Fruit fly (Drosophila melanogaster) whole organism, embryonic: ENCODE results near the gene lectin-21Ca.

Experiments
- Atf6 ChIP-seq: fragments of 200-800 bp; sonication (Bioruptor generic); IDR thresholded peaks from 2 replicates; pipeline ENCODE4 v1.3.6; 2022; ENCODE audit warnings: missing biosample characterization, missing genetic modification characterization
- Bgb ChIP-seq: fragments of 200-800 bp; sonication (Bioruptor generic); IDR thresholded peaks from 2 replicates; pipeline ENCODE4 v1.3.6; 2022; ENCODE audit warnings: missing biosample characterization, missing genetic modification characterization; ENCODE audit not compliant: partially characterized antibody
- Blimp-1 ChIP-seq: fragments of 200-800 bp; sonication (Bioruptor generic); optimal IDR thresholded peaks from 3 replicates; lab custom pipeline; 2018; ENCODE audit warnings: missing biosample characterization, missing genetic modification characterization, mild to moderate bottlenecking, moderate library complexity, missing genetic modification reagents
- CG10565 ChIP-seq: fragments of 200-800 bp; sonication (Bioruptor generic); optimal IDR thresholded peaks from 3 replicates; lab custom pipeline; 2016; ENCODE audit warnings: missing biosample characterization, mild to moderate bottlenecking, missing genetic modification characterization
- CG11504 ChIP-seq: fragments of 200-800 bp; sonication (Bioruptor generic); optimal IDR thresholded peaks from 3 replicates; lab custom pipeline; 2019; ENCODE audit warnings: missing biosample characterization, mild to moderate bottlenecking, missing genetic modification characterization, moderate library complexity
- CG11723 ChIP-seq: fragments of 200-800 bp; sonication (Bioruptor generic); optimal IDR thresholded peaks from 2 replicates; lab custom pipeline; 2017; ENCODE audit warnings: missing biosample characterization, mild to moderate bottlenecking, missing genetic modification characterization
- CG12299 ChIP-seq: fragments of 200-800 bp; sonication (Bioruptor generic); optimal IDR thresholded peaks from 2 replicates; lab custom pipeline; 2018; ENCODE audit warnings: missing biosample characterization, mild to moderate bottlenecking, missing genetic modification characterization
- CG1233 ChIP-seq: fragments of 200-800 bp; sonication (Bioruptor generic); optimal IDR thresholded peaks from 4 replicates; lab custom pipeline; 2018; ENCODE audit warnings: missing biosample characterization, mild to moderate bottlenecking, missing genetic modification characterization
- CG12391 ChIP-seq: fragments of 200-800 bp; sonication (Bioruptor generic); optimal IDR thresholded peaks from 3 replicates; lab custom pipeline; 2018; ENCODE audit warnings: missing biosample characterization, mild to moderate bottlenecking, missing genetic modification characterization, moderate library complexity
- CG13296 ChIP-seq: fragments of 200-800 bp; sonication (Bioruptor generic); optimal IDR thresholded peaks from 3 replicates; lab custom pipeline; 2018; ENCODE audit warnings: missing biosample characterization, mild to moderate bottlenecking, missing genetic modification characterization
- CG13424 ChIP-seq: fragments of 200-800 bp; sonication (Bioruptor generic); optimal IDR thresholded peaks from 2 replicates; lab custom pipeline; 2019; ENCODE audit warnings: missing biosample characterization, mild to moderate bottlenecking, missing genetic modification characterization, moderate library complexity
- CG14667 ChIP-seq: fragments of 200-800 bp; sonication (Bioruptor generic); IDR thresholded peaks from 2 replicates; pipeline ENCODE4 v1.3.6; 2022; ENCODE audit warnings: missing biosample characterization, missing genetic modification characterization
- CG15479 ChIP-seq: fragments of 200-800 bp; sonication (Bioruptor generic); optimal IDR thresholded peaks from 3 replicates; lab custom pipeline; 2019; ENCODE audit warnings: missing biosample characterization, mild to moderate bottlenecking, missing genetic modification characterization, moderate library complexity
- CG1603 ChIP-seq: fragments of 200-800 bp; sonication (Bioruptor generic); optimal IDR thresholded peaks from 2 replicates; lab custom pipeline; 2019; ENCODE audit warnings: missing biosample characterization, mild to moderate bottlenecking, missing genetic modification characterization, moderate library complexity
- CG1792 ChIP-seq: fragments of 200-800 bp; sonication (Bioruptor generic); optimal IDR thresholded peaks from 2 replicates; lab custom pipeline; 2016; ENCODE audit warnings: missing biosample characterization, missing genetic modification characterization
- CG18619 ChIP-seq: fragments of 200-800 bp; sonication (Bioruptor generic); optimal IDR thresholded peaks from 3 replicates; lab custom pipeline; 2017; ENCODE audit warnings: missing biosample characterization, mild to moderate bottlenecking, missing genetic modification characterization
- CG30020 ChIP-seq: fragments of 200-800 bp; optimal IDR thresholded peaks from 2 replicates; lab custom pipeline; 2019; ENCODE audit warnings: missing biosample characterization, mild to moderate bottlenecking, missing genetic modification characterization, moderate library complexity
- CG30403 ChIP-seq: fragments of 200-800 bp; sonication (Bioruptor generic); optimal IDR thresholded peaks from 3 replicates; lab custom pipeline; 2016; ENCODE audit warnings: missing biosample characterization, missing genetic modification characterization
- CG32767 ChIP-seq: fragments of 200-800 bp; sonication (Bioruptor generic); IDR thresholded peaks from 2 replicates; pipeline ENCODE4 v1.3.6; 2022; ENCODE audit warnings: missing biosample characterization, missing genetic modification characterization
- CG4404 ChIP-seq: fragments of 200-800 bp; sonication (Bioruptor generic); IDR thresholded peaks from 2 replicates; pipeline ENCODE4 v1.3.6; 2022; ENCODE audit warnings: missing biosample characterization, missing genetic modification characterization
- CG5953 ChIP-seq: fragments of 200-800 bp; sonication (Bioruptor generic); IDR thresholded peaks from 2 replicates; pipeline ENCODE4 v1.3.6; 2022; ENCODE audit warnings: missing biosample characterization, missing genetic modification characterization
- CG7372 ChIP-seq: fragments of 200-800 bp; sonication (Bioruptor generic); IDR thresholded peaks from 2 replicates; pipeline ENCODE4 v1.3.6; 2022; ENCODE audit warnings: missing biosample characterization, missing genetic modification characterization
- CG8290 ChIP-seq, 3 experiments: fragments of 200-800 bp; sonication (Bioruptor generic); optimal IDR thresholded peaks; 2 replicates each; lab custom pipeline; 2016 to 2019; ENCODE audit warnings: missing biosample characterization in 3 of 3, missing genetic modification characterization in 3 of 3, mild to moderate bottlenecking in 2 of 3, moderate library complexity in 1 of 3
- Chrac-16 ChIP-seq: fragments of 200-800 bp; sonication (Bioruptor generic); optimal IDR thresholded peaks from 3 replicates; lab custom pipeline; 2016; ENCODE audit warnings: missing biosample characterization, missing genetic modification characterization
- Dref ChIP-seq: fragments of 200-800 bp; sonication (Bioruptor generic); IDR thresholded peaks from 2 replicates; pipeline ENCODE4 v1.3.6; 2022; ENCODE audit warnings: missing biosample characterization, missing genetic modification characterization
- Eip74EF ChIP-seq, 2 experiments: fragments of 200-800 bp in 1 of 2; fragments of >200 bp in 1 of 2; sonication (Bioruptor generic) in 1 of 2; optimal IDR thresholded peaks; 2 replicates each; lab custom pipeline; 2017 to 2019; ENCODE audit warnings: missing biosample characterization in 2 of 2, missing genetic modification characterization in 2 of 2, mild to moderate bottlenecking in 1 of 2, moderate library complexity in 1 of 2
- Hand ChIP-seq: fragments of 200-800 bp; sonication (Bioruptor generic); optimal IDR thresholded peaks from 2 replicates; lab custom pipeline; 2017; ENCODE audit warnings: mild to moderate bottlenecking, missing biosample characterization, missing genetic modification reagents, missing genetic modification characterization
- Kr ChIP-seq: fragments of 200-800 bp; sonication (Bioruptor generic); optimal IDR thresholded peaks from 2 replicates; lab custom pipeline; 2017; ENCODE audit warnings: missing biosample characterization, mild to moderate bottlenecking, missing genetic modification characterization
- Med ChIP-seq: fragments of 200-800 bp; sonication (Bioruptor generic); peaks from one replicate; lab custom pipeline; 2016; ENCODE audit warnings: missing biosample characterization, missing genetic modification characterization, mild to moderate bottlenecking, inconsistent platforms, moderate library complexity
- Myb ChIP-seq: fragments of 200-800 bp; sonication (Bioruptor generic); optimal IDR thresholded peaks from 2 replicates; lab custom pipeline; 2016; ENCODE audit warnings: missing biosample characterization, missing genetic modification characterization
- Sry-δ ChIP-seq: fragments of 200-800 bp; sonication (Bioruptor generic); optimal IDR thresholded peaks from 2 replicates; lab custom pipeline; 2016; ENCODE audit warnings: missing biosample characterization, missing genetic modification characterization
- ac ChIP-seq: fragments of 200-800 bp; sonication (Bioruptor generic); optimal IDR thresholded peaks from 3 replicates; lab custom pipeline; 2017; ENCODE audit warnings: missing biosample characterization, mild to moderate bottlenecking, missing genetic modification characterization
- ase ChIP-seq: fragments of 200-800 bp; sonication (Bioruptor generic); IDR thresholded peaks from 3 replicates; pipeline ENCODE4 v1.3.6; 2022; ENCODE audit warnings: missing biosample characterization, missing genetic modification characterization
- crol ChIP-seq: fragments of 200-800 bp; sonication (Bioruptor generic); IDR thresholded peaks from 2 replicates; pipeline ENCODE4 v1.3.6; 2022; ENCODE audit warnings: missing biosample characterization, missing genetic modification characterization
- cwo ChIP-seq: fragments of 200-800 bp; sonication (Bioruptor generic); optimal IDR thresholded peaks from 3 replicates; lab custom pipeline; 2017; ENCODE audit warnings: missing biosample characterization, missing genetic modification characterization, mild to moderate bottlenecking, moderate library complexity, missing genetic modification reagents
- eyg ChIP-seq: fragments of 200-800 bp; sonication (Bioruptor generic); optimal IDR thresholded peaks from 3 replicates; lab custom pipeline; 2016; ENCODE audit warnings: missing biosample characterization, missing genetic modification characterization
- ftz-f1 ChIP-seq: fragments of 200-800 bp; sonication (Bioruptor generic); optimal IDR thresholded peaks from 2 replicates; lab custom pipeline; 2016; ENCODE audit warnings: missing biosample characterization, missing genetic modification characterization
- grn ChIP-seq: fragments of 200-800 bp; sonication (Bioruptor generic); optimal IDR thresholded peaks from 3 replicates; lab custom pipeline; 2017; ENCODE audit warnings: missing biosample characterization, missing genetic modification characterization
- hkb ChIP-seq, 2 experiments: fragments of 200-800 bp in 1 of 2; fragments of >200 bp in 1 of 2; sonication (Bioruptor generic) in 1 of 2; IDR thresholded peaks in 1 of 2; optimal IDR thresholded peaks in 1 of 2; 2 replicates each; pipeline versions ENCODE4 v1.3.6 to Lab custom; 2017 to 2022; ENCODE audit warnings: missing biosample characterization in 1 of 2, missing genetic modification characterization in 1 of 2
- insv ChIP-seq, 2 experiments: fragments of 200-800 bp; sonication (Bioruptor generic); optimal IDR thresholded peaks; 3 replicates each; lab custom pipeline; 2016 to 2018; ENCODE audit warnings: missing biosample characterization in 2 of 2, missing genetic modification characterization in 2 of 2
- oc ChIP-seq: fragments of 200-800 bp; sonication (Bioruptor generic); optimal IDR thresholded peaks from 2 replicates; lab custom pipeline; 2018; ENCODE audit warnings: missing biosample characterization, mild to moderate bottlenecking, missing genetic modification characterization, moderate library complexity
- pfk ChIP-seq: fragments of 200-800 bp; sonication (Bioruptor generic); optimal IDR thresholded peaks from 2 replicates; lab custom pipeline; 2018; ENCODE audit warnings: missing biosample characterization, mild to moderate bottlenecking, missing genetic modification characterization, moderate library complexity
- repo ChIP-seq: fragments of 200-800 bp; sonication (Bioruptor generic); optimal IDR thresholded peaks from 2 replicates; lab custom pipeline; 2016; ENCODE audit warnings: missing biosample characterization, missing genetic modification characterization
- sd ChIP-seq: fragments of 200-800 bp; sonication (Bioruptor generic); optimal IDR thresholded peaks from 3 replicates; lab custom pipeline; 2018; ENCODE audit warnings: missing biosample characterization, mild to moderate bottlenecking, missing genetic modification characterization, moderate library complexity
- stwl ChIP-seq: fragments of 200-800 bp; sonication (Bioruptor generic); optimal IDR thresholded peaks from 3 replicates; lab custom pipeline; 2018; ENCODE audit warnings: missing biosample characterization, mild to moderate bottlenecking, missing genetic modification characterization, moderate library complexity
- trh ChIP-seq: fragments of 200-800 bp; sonication (Bioruptor generic); optimal IDR thresholded peaks from 2 replicates; lab custom pipeline; 2016; ENCODE audit warnings: missing biosample characterization, missing genetic modification characterization
- tup ChIP-seq: fragments of 200-800 bp; sonication (Bioruptor generic); optimal IDR thresholded peaks from 2 replicates; lab custom pipeline; 2016; ENCODE audit warnings: missing biosample characterization, mild to moderate bottlenecking, missing genetic modification characterization, moderate library complexity
- tx ChIP-seq: fragments of 200-800 bp; sonication (Bioruptor generic); optimal IDR thresholded peaks from 2 replicates; lab custom pipeline; 2016; ENCODE audit warnings: missing biosample characterization, missing genetic modification characterization
- zen2 ChIP-seq: fragments of 200-800 bp; sonication (Bioruptor generic); IDR thresholded peaks from 3 replicates; pipeline ENCODE4 v1.3.6; 2022; ENCODE audit warnings: missing biosample characterization, missing genetic modification characterization; ENCODE audit not compliant: partially characterized antibody

lectin-21Ca gene

DNA sequence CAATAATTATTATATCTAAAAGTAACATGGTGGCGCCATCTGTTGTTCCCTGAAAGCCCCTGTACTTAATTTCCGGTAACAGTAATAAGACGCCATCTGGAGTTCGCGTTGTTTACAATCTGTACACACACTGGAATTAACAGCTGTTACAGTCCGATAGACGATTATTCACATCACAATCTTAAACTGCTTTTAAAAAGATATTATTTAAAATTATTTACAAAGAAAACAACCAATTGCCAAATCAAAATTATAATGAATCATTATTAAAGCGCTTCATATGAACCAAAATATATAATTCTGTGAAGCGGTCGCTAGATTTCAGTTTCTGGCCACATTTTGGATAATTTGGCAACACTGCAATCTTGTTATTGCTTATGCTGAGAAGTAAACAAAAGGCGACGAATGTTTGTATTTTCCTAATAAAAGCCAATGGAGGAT, 22.0 kb upstream of the lectin-21Ca start, which contains the start of gene CG13689 (continued):
- peak; percentile 82 for TF ChIP-seq stwl
- peak; percentile 59 for TF ChIP-seq CG11504 (tag; lab: Kevin White, UChicago)
- TF ChIP-seq CG12391 = peak; percentile 62
- TF ChIP-seq CG15479 (GFP tag; lab: Kevin White, UChicago) = no peak
- TF ChIP-seq CG11723 (GFP tag; lab: Kevin White, UChicago) = no peak
- TF ChIP-seq CG1792 = no peak
- no peak for TF ChIP-seq sd (tag; lab: Kevin White, UChicago)
- TF ChIP-seq Chrac-16 (GFP tag; lab: Kevin White, UChicago) = peak; percentile 77
- no peak for TF ChIP-seq ac (GFP tag; lab: Kevin White, UChicago)
- no peak for TF ChIP-seq Hand (GFP tag; lab: Kevin White, UChicago)
- TF ChIP-seq trh (GFP tag; lab: Kevin White, UChicago) = no peak
- TF ChIP-seq Atf6 (GFP tag; lab: Robert Waterston, UW) = no peak
- TF ChIP-seq oc = no peak
- TF ChIP-seq ftz-f1 (GFP tag; lab: Kevin White, UChicago) = no peak
- peak; percentile 48; the same call in 1 of the 3 replicates for TF ChIP-seq ase (GFP tag; lab: Robert Waterston, UW)
- TF ChIP-seq insv (GFP tag; optimal IDR thresholded peaks at IDR 0.05; lab: Kevin White, UChicago) = peak in 1 of 2 experiments; percentile 55
- TF ChIP-seq tx (GFP tag; lab: Kevin White, UChicago) = no peak
- TF ChIP-seq Sry-δ (GFP tag; lab: Kevin White, UChicago) = peak; percentile 41
- TF ChIP-seq CG4404 = no peak
- no peak; the same call in 1 of the 2 replicates for TF ChIP-seq CG7372
- TF ChIP-seq repo (GFP tag; lab: Kevin White, UChicago) = no peak
- no peak for TF ChIP-seq hkb (optimal IDR thresholded peaks at IDR 0.05; lab: Kevin White, UChicago)
- peak; percentile 20; the same call in 1 of the 2 replicates for TF ChIP-seq hkb (GFP tag; IDR thresholded peaks at IDR 0.05; lab: Robert Waterston, UW)
- TF ChIP-seq CG13296 (GFP tag; lab: Kevin White, UChicago) = no peak
- no peak for TF ChIP-seq Blimp-1 (GFP tag; lab: Kevin White, UChicago)
- TF ChIP-seq CG1233 = peak; percentile 35
- TF ChIP-seq Bgb (GFP tag; lab: Robert Waterston, UW) = no peak
- TF ChIP-seq tup (GFP tag; lab: Kevin White, UChicago) = no peak
- TF ChIP-seq CG30403 (GFP tag; lab: Kevin White, UChicago) = peak; percentile 68
- no peak for TF ChIP-seq cwo (GFP tag; lab: Kevin White, UChicago)
- TF ChIP-seq CG12299 = no peak
- peak; percentile 51 for TF ChIP-seq Dref
- peak; percentile 78 for TF ChIP-seq grn
- no peak for TF ChIP-seq Myb (GFP tag; lab: Kevin White, UChicago)
- no peak for TF ChIP-seq Kr
- no peak for TF ChIP-seq eyg (GFP tag; lab: Kevin White, UChicago)
- TF ChIP-seq Med (GFP tag; lab: Kevin White, UChicago) = peak; percentile 92
- no peak for TF ChIP-seq CG32767 (GFP tag; lab: Robert Waterston, UW)
- no peak for TF ChIP-seq CG30020 (tag; lab: Kevin White, UChicago)
- TF ChIP-seq zen2 (GFP tag; lab: Robert Waterston, UW) = no peak
- TF ChIP-seq CG14667 (GFP tag; lab: Robert Waterston, UW) = peak; percentile 34
- peak; percentile 39 for TF ChIP-seq CG13424 (tag; lab: Kevin White, UChicago)
- no peak for TF ChIP-seq CG5953 (GFP tag; lab: Robert Waterston, UW)
- TF ChIP-seq Eip74EF (GFP tag; optimal IDR thresholded peaks at IDR 0.05; lab: Kevin White, UChicago) = no peak
- TF ChIP-seq CG10565 (GFP tag; lab: Kevin White, UChicago) = no peak
- peak; percentile 20 for TF ChIP-seq pfk (GFP tag; lab: Kevin White, UChicago)
- peak; percentile 49 for TF ChIP-seq CG8290 (GFP tag; optimal IDR thresholded peaks at IDR 0.05; lab: Kevin White, UChicago)
- TF ChIP-seq CG8290 (tag; optimal IDR thresholded peaks at IDR 0.05; lab: Kevin White, UChicago) = no peak
- peak; percentile 40 for TF ChIP-seq CG1603 (tag; lab: Kevin White, UChicago)
- no peak for TF ChIP-seq CG18619 (GFP tag; lab: Kevin White, UChicago)
- TF ChIP-seq crol (GFP tag; lab: Robert Waterston, UW) = no peak
